Worm (Caenorhabditis elegans) whole organism, midembryonic: ENCODE results near the gene lsm-7.

Experiments
- T22C8.4 ChIP-seq: fragments of 200-800 bp; sonication (Bioruptor generic); IDR thresholded peaks from 2 replicates; pipeline ENCODE4 v1.3.6; 2022; ENCODE audit warnings: missing genetic modification characterization, missing compliant biosample characterization
- cog-1 ChIP-seq: sonication (generic microtip); optimal IDR thresholded peaks from 2 replicates; lab custom pipeline; 2016; ENCODE audit warnings: missing genetic modification characterization, missing compliant biosample characterization
- flt-1 ChIP-seq: fragments of 200-800 bp; sonication (Bioruptor generic); IDR thresholded peaks from 2 replicates; pipeline ENCODE4 v1.3.6; 2022; ENCODE audit warnings: missing genetic modification characterization, missing compliant biosample characterization
- klf-2 ChIP-seq: fragments of 200-800 bp; sonication (Bioruptor generic); conservative IDR thresholded peaks from 2 replicates; pipeline ENCODE4 v1.3.6; 2022; ENCODE audit warnings: missing genetic modification reagents, missing genetic modification characterization, missing compliant biosample characterization
- med-1 ChIP-seq: sonication (generic microtip); optimal IDR thresholded peaks from 2 replicates; lab custom pipeline; 2017; ENCODE audit warnings: missing genetic modification characterization, mild to moderate bottlenecking, missing compliant biosample characterization, antibody characterized with exemption, missing genetic modification reagents; ENCODE audit not compliant: insufficient read depth
- ref-1 ChIP-seq: fragments of 200-800 bp; sonication (Bioruptor generic); conservative IDR thresholded peaks from 2 replicates; pipeline ENCODE4 v1.3.6; 2022; ENCODE audit warnings: missing genetic modification reagents, missing genetic modification characterization, missing compliant biosample characterization
- tab-1 ChIP-seq: fragments of 200-800 bp; sonication (Bioruptor generic); IDR thresholded peaks from 2 replicates; pipeline ENCODE4 v1.3.6; 2022; ENCODE audit warnings: missing genetic modification characterization, missing compliant biosample characterization
- ztf-23 ChIP-seq: fragments of 200-800 bp; sonication (Bioruptor generic); IDR thresholded peaks from 2 replicates; pipeline ENCODE4 v1.3.6; 2022; ENCODE audit warnings: missing genetic modification reagents, missing genetic modification characterization, missing compliant biosample characterization
- ztf-29 ChIP-seq: fragments of 200-800 bp; sonication (Bioruptor generic); IDR thresholded peaks from 2 replicates; pipeline ENCODE4 v1.3.6; 2022; ENCODE audit warnings: missing genetic modification reagents, missing genetic modification characterization, missing compliant biosample characterization

DNA sequence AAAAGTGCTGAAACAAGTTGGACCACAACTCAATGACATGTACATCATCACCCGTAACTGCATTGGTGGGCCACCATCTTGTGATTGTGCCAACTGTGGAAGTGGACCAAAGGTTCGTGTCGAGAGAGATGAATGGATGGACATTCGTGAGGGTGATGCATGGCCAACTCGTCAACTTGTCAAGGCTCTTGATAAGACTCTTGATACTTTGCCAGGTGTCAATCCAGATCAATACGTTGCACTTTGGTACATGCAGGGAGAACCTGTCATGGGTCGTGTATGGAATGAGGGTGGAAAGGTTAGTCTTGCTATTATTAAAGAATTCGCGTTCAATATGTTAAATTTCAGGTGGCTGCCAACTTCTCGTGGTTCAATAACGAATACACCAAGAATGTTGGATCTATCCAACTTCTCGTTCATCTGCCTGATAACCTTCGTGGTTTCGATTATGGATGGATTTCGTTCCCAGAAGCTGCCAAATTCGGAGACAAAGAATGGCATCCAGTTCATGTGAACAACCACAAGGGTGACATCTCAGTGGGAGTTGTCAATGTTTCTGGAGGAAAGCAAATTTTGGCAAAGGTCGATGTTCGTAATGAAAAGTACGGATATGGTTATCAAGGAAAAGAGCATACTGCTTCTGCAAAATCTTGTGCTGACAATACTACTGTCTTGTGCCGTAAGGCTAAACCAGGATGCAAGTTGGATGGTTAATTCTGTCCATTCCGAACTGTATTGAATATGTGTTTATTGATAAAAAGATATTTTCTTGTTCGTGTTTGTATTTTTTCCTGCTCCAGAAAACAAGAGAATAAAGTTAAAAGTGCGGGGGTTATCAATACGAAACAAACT is 17.3 kb downstream of the lsm-7 start:
- no peak for TF ChIP-seq ztf-23
- TF ChIP-seq flt-1 (GFP tag; lab: Robert Waterston, UW) = no peak
- no peak for TF ChIP-seq T22C8.4 (GFP tag; lab: Robert Waterston, UW)
- TF ChIP-seq tab-1 (GFP tag; lab: Robert Waterston, UW) = no peak
- TF ChIP-seq ref-1 (GFP tag; lab: Robert Waterston, UW) = no peak
- TF ChIP-seq cog-1 (tag; lab: Kevin White, UChicago) = no peak
- no peak for TF ChIP-seq med-1 (GFP tag; lab: Kevin White, UChicago)
- no peak for TF ChIP-seq klf-2 (GFP tag; lab: Robert Waterston, UW)
- no peak for TF ChIP-seq ztf-29 (GFP tag; lab: Robert Waterston, UW)
